Fruit fly (Drosophila melanogaster) whole organism, prepupa: Measurements from ENCODE around the gene Sh.
A peak's percentile ranks its signal among the peaks of the same experiment; 100 is the strongest.

Experiments
- Blimp-1 ChIP-seq: fragments of 200-800 bp; sonication (Bioruptor generic); optimal IDR thresholded peaks from 3 replicates; lab custom pipeline; 2017; ENCODE audit warnings: missing biosample characterization, missing genetic modification characterization, mild to moderate bottlenecking, moderate library complexity, missing genetic modification reagents
- CG10631 ChIP-seq: fragments of 200-800 bp; sonication (Bioruptor generic); optimal IDR thresholded peaks from 2 replicates; lab custom pipeline; 2016; ENCODE audit warnings: missing biosample characterization, missing genetic modification characterization
- CG10669 ChIP-seq: fragments of 200-800 bp; sonication (Bioruptor generic); optimal IDR thresholded peaks from 3 replicates; lab custom pipeline; 2018; ENCODE audit warnings: missing biosample characterization, mild to moderate bottlenecking, missing genetic modification characterization, moderate library complexity
- CG11294 ChIP-seq: fragments of 200-800 bp; sonication (Bioruptor generic); IDR thresholded peaks from 2 replicates; pipeline ENCODE4 v1.3.6; 2022; ENCODE audit warnings: missing biosample characterization, missing genetic modification characterization
- CG11762 ChIP-seq: fragments of 200-800 bp; sonication (Bioruptor generic); optimal IDR thresholded peaks from 3 replicates; lab custom pipeline; 2016; ENCODE audit warnings: missing biosample characterization, missing genetic modification characterization; ENCODE audit not compliant: insufficient read depth
- CG11902 ChIP-seq: fragments of 200-800 bp; sonication (Bioruptor generic); optimal IDR thresholded peaks from 3 replicates; lab custom pipeline; 2016; ENCODE audit warnings: missing biosample characterization, missing genetic modification characterization
- CG15336 ChIP-seq: fragments of 200-800 bp; sonication (Bioruptor generic); IDR thresholded peaks from 2 replicates; pipeline ENCODE4 v1.3.6; 2022; ENCODE audit warnings: missing biosample characterization, missing genetic modification characterization
- CG31627 ChIP-seq: fragments of 200-800 bp; sonication (Bioruptor generic); optimal IDR thresholded peaks from 3 replicates; lab custom pipeline; 2016; ENCODE audit warnings: missing biosample characterization, missing genetic modification characterization
- CG32006 ChIP-seq: fragments of 200-800 bp; sonication (Bioruptor generic); optimal IDR thresholded peaks from 3 replicates; lab custom pipeline; 2017; ENCODE audit warnings: missing biosample characterization, mild to moderate bottlenecking, missing genetic modification characterization
- CG3919 ChIP-seq: fragments of 200-800 bp; sonication (Bioruptor generic); optimal IDR thresholded peaks from 3 replicates; lab custom pipeline; 2016; ENCODE audit warnings: missing biosample characterization, missing genetic modification characterization
- CG6276 ChIP-seq: fragments of 200-800 bp; sonication (Bioruptor generic); optimal IDR thresholded peaks from 2 replicates; lab custom pipeline; 2017; ENCODE audit warnings: missing biosample characterization, mild to moderate bottlenecking, missing genetic modification characterization
- CG6808 ChIP-seq: fragments of 200-800 bp; sonication (Bioruptor generic); optimal IDR thresholded peaks from 3 replicates; lab custom pipeline; 2017; ENCODE audit warnings: missing biosample characterization, missing genetic modification characterization, mild to moderate bottlenecking, moderate library complexity, missing genetic modification reagents
- CG6854 ChIP-seq: fragments of 200-800 bp; sonication (Bioruptor generic); optimal IDR thresholded peaks from 2 replicates; lab custom pipeline; 2017; ENCODE audit warnings: missing biosample characterization, mild to moderate bottlenecking, missing genetic modification characterization
- CG7368 ChIP-seq: fragments of 200-800 bp; sonication (Bioruptor generic); optimal IDR thresholded peaks from 3 replicates; lab custom pipeline; 2016; ENCODE audit warnings: missing biosample characterization, missing genetic modification characterization
- Eip75B ChIP-seq: fragments of 200-800 bp; sonication (Bioruptor generic); optimal IDR thresholded peaks from 3 replicates; lab custom pipeline; 2016; ENCODE audit warnings: missing biosample characterization, missing genetic modification characterization
- Eip78C ChIP-seq: fragments of 200-800 bp; sonication (Bioruptor generic); peaks from one replicate; lab custom pipeline; 2016; ENCODE audit warnings: missing biosample characterization, missing genetic modification characterization
- Eip93F ChIP-seq: fragments of 200-800 bp; sonication (Bioruptor generic); optimal IDR thresholded peaks from 2 replicates; lab custom pipeline; 2016; ENCODE audit warnings: missing biosample characterization, mild to moderate bottlenecking, missing genetic modification characterization
- Ets21C ChIP-seq: fragments of 200-800 bp; sonication (Bioruptor generic); optimal IDR thresholded peaks from 3 replicates; lab custom pipeline; 2016; ENCODE audit warnings: missing biosample characterization, missing genetic modification characterization
- Ets96B ChIP-seq: fragments of 200-800 bp; optimal IDR thresholded peaks from 2 replicates; lab custom pipeline; 2019; ENCODE audit warnings: missing biosample characterization, mild to moderate bottlenecking, missing genetic modification characterization, moderate library complexity
- Gug ChIP-seq: fragments of 200-800 bp; sonication (Bioruptor generic); IDR thresholded peaks from 2 replicates; pipeline ENCODE4 v1.3.6; 2022; ENCODE audit warnings: missing biosample characterization, missing genetic modification characterization
- Hr38 ChIP-seq: sonication (Bioruptor generic); optimal IDR thresholded peaks from 2 replicates; lab custom pipeline; 2016; ENCODE audit warnings: missing biosample characterization, missing genetic modification characterization
- Hr39 ChIP-seq: fragments of 200-800 bp; sonication (Bioruptor generic); optimal IDR thresholded peaks from 2 replicates; lab custom pipeline; 2016; ENCODE audit warnings: missing biosample characterization, missing genetic modification characterization
- Hr4 ChIP-seq: fragments of 200-800 bp; sonication (Bioruptor generic); optimal IDR thresholded peaks from 3 replicates; lab custom pipeline; 2016; ENCODE audit warnings: missing biosample characterization, missing genetic modification characterization
- Lpt ChIP-seq: fragments of 200-800 bp; sonication (Bioruptor generic); optimal IDR thresholded peaks from 3 replicates; lab custom pipeline; 2016; ENCODE audit warnings: missing biosample characterization, missing genetic modification characterization
- Met ChIP-seq: fragments of 200-800 bp; sonication (Bioruptor generic); optimal IDR thresholded peaks from 3 replicates; lab custom pipeline; 2016; ENCODE audit warnings: missing biosample characterization, missing genetic modification characterization
- OdsH ChIP-seq: fragments of 200-800 bp; sonication (Bioruptor generic); optimal IDR thresholded peaks from 3 replicates; lab custom pipeline; 2016; ENCODE audit warnings: missing biosample characterization, missing genetic modification characterization
- Smox ChIP-seq: fragments of 200-800 bp; sonication (Bioruptor generic); optimal IDR thresholded peaks from 3 replicates; lab custom pipeline; 2016; ENCODE audit warnings: missing biosample characterization, missing genetic modification characterization
- Sox102F ChIP-seq: fragments of 200-800 bp; sonication (Bioruptor generic); optimal IDR thresholded peaks from 2 replicates; lab custom pipeline; 2016; ENCODE audit warnings: missing biosample characterization, mild to moderate bottlenecking, missing genetic modification characterization
- Sox14 ChIP-seq: fragments of 200-800 bp; sonication (Bioruptor generic); optimal IDR thresholded peaks from 3 replicates; lab custom pipeline; 2016; ENCODE audit warnings: missing biosample characterization, missing genetic modification characterization
- achi ChIP-seq: fragments of 200-800 bp; sonication (Bioruptor generic); optimal IDR thresholded peaks from 3 replicates; lab custom pipeline; 2016; ENCODE audit warnings: missing biosample characterization, missing genetic modification characterization
- acj6 ChIP-seq: fragments of 200-800 bp; sonication (Bioruptor generic); optimal IDR thresholded peaks from 3 replicates; lab custom pipeline; 2016; ENCODE audit warnings: missing biosample characterization, missing genetic modification characterization
- dsx ChIP-seq: fragments of 200-800 bp; optimal IDR thresholded peaks from 3 replicates; lab custom pipeline; 2019; ENCODE audit warnings: missing biosample characterization, mild to moderate bottlenecking, missing genetic modification characterization, moderate library complexity; ENCODE audit not compliant: poor library complexity, severe bottlenecking
- eg ChIP-seq: fragments of 200-800 bp; sonication (Bioruptor generic); IDR thresholded peaks from 3 replicates; pipeline ENCODE4 v1.3.6; 2022; ENCODE audit warnings: missing biosample characterization, missing genetic modification characterization
- esn ChIP-seq: fragments of 200-800 bp; sonication (Bioruptor generic); optimal IDR thresholded peaks from 2 replicates; lab custom pipeline; 2016; ENCODE audit warnings: missing biosample characterization, mild to moderate bottlenecking, missing genetic modification characterization, moderate library complexity
- fd59A ChIP-seq: fragments of 200-800 bp; sonication (Bioruptor generic); optimal IDR thresholded peaks from 2 replicates; lab custom pipeline; 2017; ENCODE audit warnings: missing biosample characterization, mild to moderate bottlenecking, missing genetic modification characterization, missing genetic modification reagents
- fd85E ChIP-seq: fragments of 200-800 bp; sonication (Bioruptor generic); optimal IDR thresholded peaks from 3 replicates; lab custom pipeline; 2016; ENCODE audit warnings: missing biosample characterization, missing genetic modification characterization
- lz ChIP-seq: fragments of 200-800 bp; sonication (Bioruptor generic); optimal IDR thresholded peaks from 3 replicates; lab custom pipeline; 2016; ENCODE audit warnings: missing biosample characterization, missing genetic modification characterization
- net ChIP-seq: fragments of 200-800 bp; sonication (Bioruptor generic); optimal IDR thresholded peaks from 3 replicates; lab custom pipeline; 2016; ENCODE audit warnings: missing biosample characterization, missing genetic modification characterization
- pdm3 ChIP-seq: fragments of 200-800 bp; sonication (Bioruptor generic); optimal IDR thresholded peaks from 3 replicates; lab custom pipeline; 2016; ENCODE audit warnings: missing biosample characterization, missing genetic modification characterization
- salr ChIP-seq, 2 experiments: fragments of 200-800 bp; sonication (Bioruptor generic); optimal IDR thresholded peaks; 3 replicates each; lab custom pipeline; 2016 to 2018; ENCODE audit warnings: missing biosample characterization in 2 of 2, missing genetic modification characterization in 2 of 2, mild to moderate bottlenecking in 1 of 2
- spab ChIP-seq: fragments of 200-800 bp; sonication (Bioruptor generic); optimal IDR thresholded peaks from 2 replicates; lab custom pipeline; 2017; ENCODE audit warnings: missing biosample characterization, mild to moderate bottlenecking, missing genetic modification characterization, missing genetic modification reagents
- ss ChIP-seq, 2 experiments: fragments of 200-800 bp; sonication (Bioruptor generic); optimal IDR thresholded peaks; 2 replicates in 1 of 2; 3 replicates in 1 of 2; lab custom pipeline; 2017 to 2018; ENCODE audit warnings: mild to moderate bottlenecking in 2 of 2, missing biosample characterization in 2 of 2, missing genetic modification characterization in 2 of 2, moderate library complexity in 1 of 2
- svp ChIP-seq: fragments of 200-800 bp; sonication (Bioruptor generic); peaks from one replicate; lab custom pipeline; 2016; ENCODE audit warnings: missing biosample characterization, missing genetic modification characterization
- topi ChIP-seq: fragments of 200-800 bp; sonication (Bioruptor generic); optimal IDR thresholded peaks from 3 replicates; lab custom pipeline; 2016; ENCODE audit warnings: missing biosample characterization, missing genetic modification characterization

Sh gene

DNA sequence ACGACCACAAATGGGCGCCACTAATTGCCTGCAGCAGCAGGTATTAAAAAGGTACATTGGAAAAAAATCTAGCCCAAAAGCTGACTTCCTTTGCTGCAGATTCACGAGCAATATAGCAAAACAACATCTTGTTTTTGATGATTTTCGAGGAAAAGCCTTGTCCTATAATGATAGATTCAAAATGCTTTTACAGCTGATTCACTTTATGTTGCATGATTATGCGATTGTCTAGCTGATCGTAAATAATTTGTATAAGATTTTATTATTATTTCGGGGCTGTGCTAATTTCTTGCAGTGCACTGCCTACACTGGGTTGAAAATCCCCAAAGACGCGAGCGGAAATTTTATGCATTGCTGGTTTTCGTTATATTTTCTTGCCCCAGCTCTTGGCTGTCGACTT, 148.5 kb downstream of the Sh start (continued):
- TF ChIP-seq Hr38 (no peak), Ets96B (no peak), Smox (GFP tag; lab: Kevin White, UChicago) (peak; percentile 12), eg (peak; percentile 51; the same call in 2 of the 3 replicates), Eip78C (GFP tag; lab: Kevin White, UChicago) (peak; percentile 77), salr (GFP tag; optimal IDR thresholded peaks at IDR 0.05; lab: Kevin White, UChicago) (no peak), OdsH (GFP tag; lab: Kevin White, UChicago) (peak; percentile 43), Eip93F (GFP tag; lab: Kevin White, UChicago) (no peak), CG32006 (GFP tag; lab: Kevin White, UChicago) (peak; percentile 67), CG15336 (GFP tag; lab: Robert Waterston, UW) (peak; percentile 70), Ets21C (GFP tag; lab: Kevin White, UChicago) (no peak), CG6808 (GFP tag; lab: Kevin White, UChicago) (no peak), lz (GFP tag; lab: Kevin White, UChicago) (no peak), Lpt (peak; percentile 41), CG11902 (GFP tag; lab: Kevin White, UChicago) (no peak), Hr4 (GFP tag; lab: Kevin White, UChicago) (peak; percentile 71), acj6 (peak; percentile 45), topi (GFP tag; lab: Kevin White, UChicago) (peak; percentile 32), net (GFP tag; lab: Kevin White, UChicago) (peak; percentile 12), achi (peak; percentile 5), Blimp-1 (no peak), CG11294 (GFP tag; lab: Robert Waterston, UW) (0 out of 2 replicates have a peak, but pooled peaks have one; percentile 17), fd59A (no peak), Met (GFP tag; lab: Kevin White, UChicago) (peak; percentile 45), Gug (GFP tag; lab: Robert Waterston, UW) (0 out of 2 replicates have a peak, but pooled peaks have one; percentile 18), ss (GFP tag; optimal IDR thresholded peaks at IDR 0.05; lab: Kevin White, UChicago) (no peak), fd85E (GFP tag; lab: Kevin White, UChicago) (no peak), CG6854 (no peak), CG10631 (GFP tag; lab: Kevin White, UChicago) (peak; percentile 23), Eip75B (GFP tag; lab: Kevin White, UChicago) (no peak), spab (GFP tag; lab: Kevin White, UChicago) (no peak), CG6276 (GFP tag; lab: Kevin White, UChicago) (peak; percentile 68)

DNA sequence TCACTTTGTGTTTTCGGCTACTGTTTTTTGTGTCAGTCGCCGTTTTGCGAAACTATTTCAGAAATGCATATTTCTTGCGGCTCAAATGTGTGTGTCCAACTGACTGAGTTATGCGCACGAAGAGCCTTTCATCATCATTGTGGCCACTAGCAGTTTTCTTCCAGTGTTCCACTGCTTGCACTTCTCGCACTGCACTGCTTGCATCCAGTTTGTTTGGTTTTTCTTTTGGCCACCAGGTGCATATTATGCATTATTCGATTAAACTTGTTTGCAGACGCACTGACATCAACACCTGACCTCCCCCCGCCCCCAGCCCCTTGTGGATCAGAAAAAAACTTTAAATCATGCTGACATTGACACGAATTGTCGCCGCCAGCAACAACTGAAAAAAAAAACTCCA, 150.5 kb downstream of the Sh start:
- TF ChIP-seq Eip78C (GFP tag; lab: Kevin White, UChicago) (peak; percentile 48), dsx (GFP tag; lab: Kevin White, UChicago) (no peak), Sox102F (no peak), CG3919 (GFP tag; lab: Kevin White, UChicago) (no peak), eg (peak; percentile 26; the same call in 1 of the 3 replicates), CG11762 (GFP tag; lab: Kevin White, UChicago) (no peak)

DNA sequence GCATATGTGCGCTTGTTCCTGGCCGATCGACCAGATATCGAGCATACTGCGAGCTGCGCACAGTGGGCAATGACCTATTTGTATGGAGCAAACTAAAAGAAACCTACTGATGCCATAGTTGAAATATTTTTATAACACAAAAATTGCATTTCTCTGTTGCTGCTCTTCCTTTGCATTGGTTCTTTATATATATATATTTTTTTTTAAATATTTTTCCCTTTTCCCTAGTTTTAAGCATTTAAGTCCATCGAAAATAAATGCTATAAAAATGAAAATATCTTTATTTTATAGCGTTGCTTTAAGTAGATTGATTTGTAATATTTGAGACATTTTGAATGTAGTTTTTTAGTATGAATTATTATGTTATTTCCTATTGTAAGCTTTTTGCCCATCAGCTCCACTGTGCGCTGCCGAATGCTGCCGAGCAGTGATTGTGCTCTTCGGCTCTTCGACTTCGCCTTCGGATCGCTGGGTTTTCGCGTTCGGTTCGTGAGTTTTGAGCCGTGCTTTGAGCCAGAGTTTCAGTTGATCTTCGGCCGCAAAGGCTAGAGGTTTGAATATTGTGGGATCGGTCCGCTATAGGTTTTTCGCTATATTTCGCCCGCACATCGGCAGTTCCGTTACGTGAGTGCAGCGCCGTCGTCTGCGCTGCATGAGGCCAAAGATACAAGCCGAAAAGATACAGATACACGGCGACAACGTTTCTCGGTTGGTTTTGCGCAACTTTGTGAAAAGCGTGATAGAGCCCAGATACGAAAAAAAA, 151.9 kb downstream of the Sh start, which contains the start of gene CG6847:
Gene CG6847 (plus strand): TSS at position 522 of the 763 bp plus-strand sequence.
- no peak for TF ChIP-seq CG6854
- peak; percentile 42 for TF ChIP-seq CG31627 (GFP tag; lab: Kevin White, UChicago)
- peak; percentile 52 for TF ChIP-seq CG15336 (GFP tag; lab: Robert Waterston, UW)
- TF ChIP-seq spab (GFP tag; lab: Kevin White, UChicago) = peak; percentile 54
- TF ChIP-seq CG6808 (GFP tag; lab: Kevin White, UChicago) = peak; percentile 52
- peak; percentile 66 for TF ChIP-seq Met (GFP tag; lab: Kevin White, UChicago)
- no peak for TF ChIP-seq Blimp-1
- TF ChIP-seq esn = peak; percentile 82
- TF ChIP-seq topi (GFP tag; lab: Kevin White, UChicago) = peak; percentile 72
- TF ChIP-seq CG10631 (GFP tag; lab: Kevin White, UChicago) = peak; percentile 75
- TF ChIP-seq Sox14 (GFP tag; lab: Kevin White, UChicago) = peak; percentile 58
- peak; percentile 69 for TF ChIP-seq lz (GFP tag; lab: Kevin White, UChicago)
- peak in 1 of 2 experiments; percentile 81 for TF ChIP-seq salr (GFP tag; optimal IDR thresholded peaks at IDR 0.05; lab: Kevin White, UChicago)
- TF ChIP-seq acj6 = peak; percentile 67
- TF ChIP-seq CG32006 (GFP tag; lab: Kevin White, UChicago) = peak; percentile 94
- peak; percentile 32 for TF ChIP-seq CG10669 (GFP tag; lab: Kevin White, UChicago)
- peak; percentile 59 for TF ChIP-seq Gug (GFP tag; lab: Robert Waterston, UW)
- peak; percentile 48 for TF ChIP-seq CG11762 (GFP tag; lab: Kevin White, UChicago)
- TF ChIP-seq ss (GFP tag; optimal IDR thresholded peaks at IDR 0.05; lab: Kevin White, UChicago) = peak; percentile 70 to 82
- TF ChIP-seq CG7368 = no peak
- TF ChIP-seq Hr39 = peak; percentile 45
- peak; percentile 62 for TF ChIP-seq pdm3 (GFP tag; lab: Kevin White, UChicago)
- TF ChIP-seq CG11294 (GFP tag; lab: Robert Waterston, UW) = peak; percentile 19; the same call in 1 of the 2 replicates
- TF ChIP-seq Lpt = peak; percentile 65
- no peak for TF ChIP-seq Ets21C (GFP tag; lab: Kevin White, UChicago)
- TF ChIP-seq svp = peak; percentile 92
